Fruit fly (Drosophila melanogaster): ENCODE measurements around the gene jim.
A peak's percentile ranks its signal among the peaks of the same experiment; 100 is the strongest.

Gene jim

dm6 chr3L:22839726-22840228 is 4.8 kb upstream of the jim start:
- peak; percentile 63 for TF ChIP-seq CG14655 (GFP tag; optimal IDR thresholded peaks at IDR 0.05)
- TF ChIP-seq fd96Ca (GFP tag; IDR thresholded peaks at IDR 0.05) = peak; percentile 56; the same call in 1 of the 3 replicates
- peak; percentile 56 for TF ChIP-seq CG4496 (GFP tag; IDR thresholded peaks at IDR 0.05)
- peak; percentile 98 for TF ChIP-seq EcR (GFP tag; optimal IDR thresholded peaks at IDR 0.05)
- TF ChIP-seq Snoo (tag; optimal IDR thresholded peaks at IDR 0.05) = peak; percentile 46
- TF ChIP-seq CG15710 (tag; optimal IDR thresholded peaks at IDR 0.05) = peak; percentile 63
- no peak; the same call in 1 of the 2 replicates for TF ChIP-seq CG32121 (GFP tag; IDR thresholded peaks at IDR 0.05)
- peak; percentile 46 for TF ChIP-seq Pif1B (GFP tag; optimal IDR thresholded peaks at IDR 0.05)
- TF ChIP-seq CG10348 (GFP tag; IDR thresholded peaks at IDR 0.05) = no peak
- TF ChIP-seq D1 (tag; optimal IDR thresholded peaks at IDR 0.05) = no peak
- peak; percentile 39 for TF ChIP-seq CG8301 (tag; optimal IDR thresholded peaks at IDR 0.05)
- peak; percentile 47 for TF ChIP-seq Ets98B (GFP tag; IDR thresholded peaks at IDR 0.05)
- TF ChIP-seq CG8159 (tag; optimal IDR thresholded peaks at IDR 0.05) = peak; percentile 55
- peak; percentile 18 for TF ChIP-seq CG17806 (tag; optimal IDR thresholded peaks at IDR 0.05)
- TF ChIP-seq CG13204 (GFP tag; optimal IDR thresholded peaks at IDR 0.05) = peak; percentile 97
- peak; percentile 33 for TF ChIP-seq CG9948 (tag; optimal IDR thresholded peaks at IDR 0.05)
- TF ChIP-seq CG12605 (GFP tag; IDR thresholded peaks at IDR 0.05) = peak; percentile 7; the same call in 1 of the 2 replicates
- TF ChIP-seq gl (tag; optimal IDR thresholded peaks at IDR 0.05) = peak; percentile 76
- TF ChIP-seq rn (GFP tag; IDR thresholded peaks at IDR 0.05) = peak; percentile 46; the same call in 1 of the 2 replicates
- TF ChIP-seq CG34367 (tag; optimal IDR thresholded peaks at IDR 0.05) = peak; percentile 37
- TF ChIP-seq Pif1A (GFP tag; optimal IDR thresholded peaks at IDR 0.05) = peak; percentile 45

DNA sequence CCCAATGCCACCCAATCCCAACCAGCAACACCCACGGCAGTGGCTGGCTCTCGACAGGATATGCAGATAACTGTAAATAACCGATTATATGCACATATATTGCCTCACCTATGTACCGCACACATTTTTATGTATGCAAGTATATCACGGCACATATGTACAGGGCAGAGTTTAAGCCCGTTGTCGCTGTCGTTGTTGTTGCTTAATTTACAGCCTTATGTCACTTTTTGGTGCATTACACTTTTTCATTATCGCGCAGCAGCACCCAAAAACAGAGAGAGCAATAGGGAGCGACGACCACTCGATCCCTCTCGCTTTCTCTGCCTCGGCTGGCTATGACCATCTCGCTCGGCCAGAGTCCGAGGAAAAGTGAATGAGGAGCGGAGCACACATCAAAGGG is 4.2 kb upstream of the jim start:
- no peak for TF ChIP-seq CG8159 (tag; optimal IDR thresholded peaks at IDR 0.05)
- no peak for TF ChIP-seq CG10348 (GFP tag; IDR thresholded peaks at IDR 0.05)
- no peak for TF ChIP-seq Ets98B (GFP tag; IDR thresholded peaks at IDR 0.05)
- TF ChIP-seq CG34367 (tag; optimal IDR thresholded peaks at IDR 0.05) = no peak
- no peak for TF ChIP-seq CG14655 (GFP tag; optimal IDR thresholded peaks at IDR 0.05)

- TF ChIP-seq CG13204 (GFP tag; optimal IDR thresholded peaks at IDR 0.05) (no peak), Ets98B (GFP tag; IDR thresholded peaks at IDR 0.05) (peak; percentile 65), D1 (tag; optimal IDR thresholded peaks at IDR 0.05) (no peak), CG9948 (tag; optimal IDR thresholded peaks at IDR 0.05) (no peak), fd96Ca (GFP tag; IDR thresholded peaks at IDR 0.05) (peak; percentile 46; the same call in 2 of the 3 replicates), Snoo (tag; optimal IDR thresholded peaks at IDR 0.05) (no peak), CG15710 (tag; optimal IDR thresholded peaks at IDR 0.05) (no peak), CG14655 (GFP tag; optimal IDR thresholded peaks at IDR 0.05) (peak; percentile 9), CG10348 (GFP tag; IDR thresholded peaks at IDR 0.05) (no peak), CG12605 (GFP tag; IDR thresholded peaks at IDR 0.05) (peak; percentile 57), CG8301 (tag; optimal IDR thresholded peaks at IDR 0.05) (no peak), EcR (GFP tag; optimal IDR thresholded peaks at IDR 0.05) (peak; percentile 53), CG17806 (tag; optimal IDR thresholded peaks at IDR 0.05) (no peak), Pif1B (GFP tag; optimal IDR thresholded peaks at IDR 0.05) (no peak), Pif1A (GFP tag; optimal IDR thresholded peaks at IDR 0.05) (no peak), CG8159 (tag; optimal IDR thresholded peaks at IDR 0.05) (no peak), CG4496 (GFP tag; IDR thresholded peaks at IDR 0.05) (peak; percentile 74; the same call in 1 of the 3 replicates), gl (tag; optimal IDR thresholded peaks at IDR 0.05) (no peak), CG32121 (GFP tag; IDR thresholded peaks at IDR 0.05) (peak; percentile 62; the same call in 1 of the 2 replicates), rn (GFP tag; IDR thresholded peaks at IDR 0.05) (no peak), CG34367 (tag; optimal IDR thresholded peaks at IDR 0.05) (no peak)
Measured at dm6 chr3L:22837651-22838614, 2.9 kb upstream of the jim start.

- no peak for TF ChIP-seq CG32121 (GFP tag; IDR thresholded peaks at IDR 0.05)
- no peak for TF ChIP-seq EcR (GFP tag; optimal IDR thresholded peaks at IDR 0.05)
- TF ChIP-seq CG9948 (tag; optimal IDR thresholded peaks at IDR 0.05) = no peak
- TF ChIP-seq rn (GFP tag; IDR thresholded peaks at IDR 0.05) = no peak
- no peak for TF ChIP-seq gl (tag; optimal IDR thresholded peaks at IDR 0.05)
- TF ChIP-seq Snoo (tag; optimal IDR thresholded peaks at IDR 0.05) = no peak
- no peak for TF ChIP-seq CG34367 (tag; optimal IDR thresholded peaks at IDR 0.05)
- TF ChIP-seq CG8301 (tag; optimal IDR thresholded peaks at IDR 0.05) = no peak
- no peak for TF ChIP-seq Pif1B (GFP tag; optimal IDR thresholded peaks at IDR 0.05)
- TF ChIP-seq CG10348 (GFP tag; IDR thresholded peaks at IDR 0.05) = no peak
- TF ChIP-seq CG13204 (GFP tag; optimal IDR thresholded peaks at IDR 0.05) = no peak
- TF ChIP-seq CG15710 (tag; optimal IDR thresholded peaks at IDR 0.05) = no peak
- TF ChIP-seq CG17806 (tag; optimal IDR thresholded peaks at IDR 0.05) = no peak
Measured at dm6 chr3L:22836768-22837167, 1.8 kb upstream of the jim start, which contains the start of the genes CG11226 and CG45428. Gene CG11226 (plus strand): TSS chr3L:22837068. Gene CG45428 (minus strand): TSS chr3L:22837070.

- TF ChIP-seq CG34367 (tag; optimal IDR thresholded peaks at IDR 0.05) = no peak
- no peak for TF ChIP-seq gl (tag; optimal IDR thresholded peaks at IDR 0.05)
- no peak for TF ChIP-seq CG4496 (GFP tag; IDR thresholded peaks at IDR 0.05)
- no peak for TF ChIP-seq CG10348 (GFP tag; IDR thresholded peaks at IDR 0.05)
- no peak for TF ChIP-seq fd96Ca (GFP tag; IDR thresholded peaks at IDR 0.05)
- no peak for TF ChIP-seq CG13204 (GFP tag; optimal IDR thresholded peaks at IDR 0.05)
- TF ChIP-seq EcR (GFP tag; optimal IDR thresholded peaks at IDR 0.05) = no peak
- no peak for TF ChIP-seq rn (GFP tag; IDR thresholded peaks at IDR 0.05)
- no peak for TF ChIP-seq Pif1A (GFP tag; optimal IDR thresholded peaks at IDR 0.05)
- TF ChIP-seq CG14655 (GFP tag; optimal IDR thresholded peaks at IDR 0.05) = no peak
- no peak for TF ChIP-seq CG8159 (tag; optimal IDR thresholded peaks at IDR 0.05)
Measured at dm6 chr3L:22830132-22830697, 4.8 kb downstream of the jim start.
